Fruit fly (Drosophila melanogaster) whole organism, embryonic: ENCODE measurements around the gene Pbp45.
A peak's percentile ranks its signal among the peaks of the same experiment; 100 is the strongest.

ENCODE experiments used
- CG11398 ChIP-seq: fragments of 200-800 bp; sonication (Bioruptor generic); optimal IDR thresholded peaks from 2 replicates; lab custom pipeline; 2016; ENCODE audit warnings: missing biosample characterization, missing genetic modification characterization
- CG12299 ChIP-seq: fragments of 200-800 bp; sonication (Bioruptor generic); optimal IDR thresholded peaks from 2 replicates; lab custom pipeline; 2018; ENCODE audit warnings: missing biosample characterization, mild to moderate bottlenecking, missing genetic modification characterization
- CG1647 ChIP-seq: fragments of 200-800 bp; sonication (Bioruptor generic); optimal IDR thresholded peaks from 3 replicates; lab custom pipeline; 2016; ENCODE audit warnings: missing biosample characterization, missing genetic modification characterization
- CG1792 ChIP-seq: fragments of 200-800 bp; sonication (Bioruptor generic); optimal IDR thresholded peaks from 2 replicates; lab custom pipeline; 2016; ENCODE audit warnings: missing biosample characterization, missing genetic modification characterization
- CG2116 ChIP-seq: fragments of 200-800 bp; sonication (Bioruptor generic); optimal IDR thresholded peaks from 3 replicates; lab custom pipeline; 2018; ENCODE audit warnings: missing biosample characterization, mild to moderate bottlenecking, missing genetic modification characterization
- CG31224 ChIP-seq: fragments of 200-800 bp; sonication (Bioruptor generic); IDR thresholded peaks from 2 replicates; pipeline ENCODE4 v1.3.6; 2022; ENCODE audit warnings: missing biosample characterization, missing genetic modification characterization
- CG6683 ChIP-seq: fragments of 200-800 bp; sonication (Bioruptor generic); optimal IDR thresholded peaks from 2 replicates; lab custom pipeline; 2017; ENCODE audit warnings: missing biosample characterization, mild to moderate bottlenecking, missing genetic modification characterization, missing genetic modification reagents
- CG6854 ChIP-seq: fragments of 200-800 bp; sonication (Bioruptor generic); optimal IDR thresholded peaks from 3 replicates; lab custom pipeline; 2017; ENCODE audit warnings: missing biosample characterization, mild to moderate bottlenecking, missing genetic modification characterization
- CG8281 ChIP-seq: fragments of 200-800 bp; sonication (Bioruptor generic); optimal IDR thresholded peaks from 2 replicates; lab custom pipeline; 2018; ENCODE audit warnings: missing biosample characterization, mild to moderate bottlenecking, missing genetic modification characterization, moderate library complexity
- cg ChIP-seq: fragments of 200-800 bp; sonication (Bioruptor generic); optimal IDR thresholded peaks from 3 replicates; lab custom pipeline; 2019; ENCODE audit warnings: missing biosample characterization, mild to moderate bottlenecking, missing genetic modification characterization, moderate library complexity
- twi ChIP-seq: fragments of 200-800 bp; optimal IDR thresholded peaks from 2 replicates; lab custom pipeline; 2019; ENCODE audit warnings: missing biosample characterization, mild to moderate bottlenecking, missing genetic modification characterization, moderate library complexity

DNA sequence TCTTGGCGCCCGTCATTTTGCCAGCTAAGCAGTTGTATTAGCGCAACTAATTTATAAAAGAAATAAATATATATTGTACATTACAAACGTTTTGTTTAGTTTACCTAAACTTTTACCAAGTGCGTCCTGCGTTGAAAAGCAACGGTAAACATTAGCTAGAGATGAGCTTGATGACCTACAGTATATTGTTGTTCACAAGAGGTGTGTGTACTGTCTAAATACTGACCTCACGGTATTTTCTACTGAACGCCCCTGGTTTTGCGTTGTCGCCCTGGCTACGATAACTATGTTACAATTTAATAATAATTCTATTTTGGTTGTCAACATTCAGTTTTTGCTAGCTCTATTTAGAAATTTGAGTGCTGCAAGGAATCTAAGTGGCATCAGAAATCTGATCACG is 46.9 kb downstream of the Pbp45 start, which contains the start of gene Acyp2:
- no peak for TF ChIP-seq CG6683 (GFP tag; lab: Kevin White, UChicago)
- no peak for TF ChIP-seq CG1647
- no peak for TF ChIP-seq CG8281 (tag; lab: Kevin White, UChicago)
- no peak for TF ChIP-seq CG11398 (GFP tag; lab: Kevin White, UChicago)
- no peak for TF ChIP-seq CG12299 (tag; lab: Kevin White, UChicago)
- no peak for TF ChIP-seq CG1792 (GFP tag; lab: Kevin White, UChicago)
- no peak for TF ChIP-seq CG31224 (GFP tag; lab: Robert Waterston, UW)
- no peak for TF ChIP-seq cg (GFP tag; lab: Kevin White, UChicago)
- no peak for TF ChIP-seq CG6854 (GFP tag; lab: Kevin White, UChicago)
- TF ChIP-seq twi (tag; lab: Kevin White, UChicago): no peak
- peak; percentile 41 for TF ChIP-seq CG2116 (GFP tag; lab: Kevin White, UChicago)
